Worm (Caenorhabditis elegans): Measurements from ENCODE around the gene ucp-4.
A peak's percentile ranks its signal among the peaks of the same experiment; 100 is the strongest.

The ucp-4 gene

ce11 chrV:9336462-9336861 lies 2.4 kb downstream of the ucp-4 start, which contains the start of gene coq-6:
TSS of gene coq-6 (plus strand) at chrV:9336762.
- TF ChIP-seq pha-2 (tag; optimal IDR thresholded peaks at IDR 0.05): no peak
- no peak for TF ChIP-seq unc-3 (GFP tag; conservative IDR thresholded peaks at IDR 0.05)
- no peak for TF ChIP-seq unc-3 (tag; optimal IDR thresholded peaks at IDR 0.05)
- TF ChIP-seq pat-9 (tag; optimal IDR thresholded peaks at IDR 0.05): no peak
- no peak for TF ChIP-seq nhr-11 (tag; optimal IDR thresholded peaks at IDR 0.05)
- TF ChIP-seq pag-3 (tag; optimal IDR thresholded peaks at IDR 0.05; ENCODE audit: borderline replicate concordance): no peak
- no peak for TF ChIP-seq sox-4 (tag; optimal IDR thresholded peaks at IDR 0.05)
- no peak for TF ChIP-seq ceh-30 (tag; optimal IDR thresholded peaks at IDR 0.05)
- no peak for TF ChIP-seq ceh-31 (tag; optimal IDR thresholded peaks at IDR 0.05)
- TF ChIP-seq dmd-4 (tag; optimal IDR thresholded peaks at IDR 0.05; ENCODE audit: borderline replicate concordance): no peak

DNA sequence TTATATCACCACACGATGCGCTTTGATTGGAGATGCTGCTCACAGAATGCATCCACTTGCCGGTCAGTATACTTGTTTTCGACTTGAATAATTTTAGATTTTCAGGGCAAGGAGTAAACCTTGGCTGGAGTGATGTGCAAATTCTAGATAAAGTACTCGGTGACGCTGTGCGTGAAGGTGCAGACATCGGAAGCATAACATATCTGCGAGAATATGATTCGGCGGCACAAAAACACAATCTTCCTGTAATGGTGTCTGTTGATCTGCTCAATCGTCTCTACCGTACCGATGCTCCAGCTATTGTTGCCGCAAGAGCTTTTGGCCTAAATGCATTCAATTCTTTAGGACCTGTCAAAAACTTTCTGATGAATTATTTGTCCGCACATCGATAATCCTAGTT lies 4.4 kb downstream of the ucp-4 start:
- TF ChIP-seq ceh-30 (tag; optimal IDR thresholded peaks at IDR 0.05) (no peak), ama-1 (optimal IDR thresholded peaks at IDR 0.05) (peak; percentile 83), nfya-1 (tag; optimal IDR thresholded peaks at IDR 0.05) (no peak), nhr-232 (tag; optimal IDR thresholded peaks at IDR 0.05) (no peak), Y22D7AL.16 (tag; optimal IDR thresholded peaks at IDR 0.05) (no peak)

ce11 chrV:9340318-9340717 lies 6.2 kb downstream of the ucp-4 start:
- no peak for TF ChIP-seq odd-2 (tag; optimal IDR thresholded peaks at IDR 0.05)
- 0 out of 2 replicates have a peak, but pooled peaks have one; percentile 28 for TF ChIP-seq unc-3 (GFP tag; conservative IDR thresholded peaks at IDR 0.05)
- no peak for TF ChIP-seq unc-3 (tag; optimal IDR thresholded peaks at IDR 0.05)
- TF ChIP-seq ama-1 (optimal IDR thresholded peaks at IDR 0.05): peak; percentile 32

DNA sequence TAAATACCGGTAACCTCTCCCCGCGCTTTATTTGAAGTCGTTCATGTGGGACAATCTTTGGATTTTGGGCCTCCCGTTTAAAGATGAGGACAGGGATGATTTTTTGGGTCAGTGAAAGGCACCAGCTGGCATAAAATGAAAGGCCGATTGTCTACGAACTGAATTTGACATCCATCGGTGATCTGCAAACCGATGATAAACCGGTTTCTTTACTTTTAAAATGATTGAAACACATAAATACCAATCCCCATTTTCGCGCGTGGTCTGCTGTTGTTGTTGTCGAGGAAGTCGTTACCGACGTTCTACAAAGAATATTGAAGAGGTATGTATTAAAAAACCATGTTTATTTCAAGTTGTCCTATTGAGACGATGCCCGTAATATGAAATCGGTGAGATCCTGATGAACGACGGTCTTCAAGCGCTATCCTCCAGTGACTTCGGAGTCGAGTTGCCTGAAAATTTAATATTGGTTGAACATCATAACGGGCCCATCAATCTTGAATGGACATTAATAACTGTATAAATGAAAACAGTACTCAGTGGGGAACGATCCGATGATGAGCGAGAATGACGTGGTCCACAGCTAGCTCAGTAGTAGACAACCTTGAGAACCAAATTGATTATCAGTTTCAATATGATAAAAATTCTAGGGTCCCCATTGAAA lies 9.0 kb downstream of the ucp-4 start:
- TF ChIP-seq elt-4 (tag; optimal IDR thresholded peaks at IDR 0.05) (no peak), pha-2 (tag; optimal IDR thresholded peaks at IDR 0.05) (no peak), ztf-16 (tag; optimal IDR thresholded peaks at IDR 0.05) (no peak), pag-3 (tag; optimal IDR thresholded peaks at IDR 0.05; ENCODE audit: borderline replicate concordance) (no peak), unc-86 (tag; optimal IDR thresholded peaks at IDR 0.05) (no peak), che-1 (tag; optimal IDR thresholded peaks at IDR 0.05) (no peak)

- TF ChIP-seq ceh-30 (tag; optimal IDR thresholded peaks at IDR 0.05) (no peak), ceh-19 (GFP tag; optimal IDR thresholded peaks at IDR 0.05) (peak; percentile 87), ceh-24 (tag; optimal IDR thresholded peaks at IDR 0.05) (peak; percentile 60), lim-6 (tag; optimal IDR thresholded peaks at IDR 0.05) (peak; percentile 46), ttx-3 (tag; optimal IDR thresholded peaks at IDR 0.05) (peak; percentile 75), madf-2 (tag; optimal IDR thresholded peaks at IDR 0.05) (peak; percentile 91), elt-4 (tag; optimal IDR thresholded peaks at IDR 0.05) (peak; percentile 77), unc-86 (tag; optimal IDR thresholded peaks at IDR 0.05) (peak; percentile 95), ref-2 (tag; optimal IDR thresholded peaks at IDR 0.05) (peak; percentile 100), pha-4 (tag; optimal IDR thresholded peaks at IDR 0.05) (no peak), tbx-7 (tag; optimal IDR thresholded peaks at IDR 0.05) (peak; percentile 57), pat-9 (tag; optimal IDR thresholded peaks at IDR 0.05) (peak; percentile 90), unc-55 (GFP tag; optimal IDR thresholded peaks at IDR 0.05) (peak; percentile 94), syd-9 (tag; optimal IDR thresholded peaks at IDR 0.05) (peak; percentile 95), pqm-1 (tag; optimal IDR thresholded peaks at IDR 0.05) (peak; percentile 98), gmeb-2 (tag; optimal IDR thresholded peaks at IDR 0.05) (peak; percentile 56), ceh-48 (tag; optimal IDR thresholded peaks at IDR 0.05) (peak; percentile 94), ets-4 (tag; optimal IDR thresholded peaks at IDR 0.05) (peak; percentile 93), che-1 (tag; optimal IDR thresholded peaks at IDR 0.05) (peak; percentile 71), mec-3 (tag; optimal IDR thresholded peaks at IDR 0.05; ENCODE audit: borderline replicate concordance) (no peak), ztf-16 (tag; optimal IDR thresholded peaks at IDR 0.05) (peak; percentile 93), C08G9.2 (tag; optimal IDR thresholded peaks at IDR 0.05) (peak; percentile 63), nfya-1 (tag; optimal IDR thresholded peaks at IDR 0.05) (peak; percentile 93), ceh-14 (tag; optimal IDR thresholded peaks at IDR 0.05) (peak; percentile 97), ceh-18 (tag; optimal IDR thresholded peaks at IDR 0.05) (peak; percentile 100), npax-4 (tag; optimal IDR thresholded peaks at IDR 0.05) (no peak), unc-3 (GFP tag; conservative IDR thresholded peaks at IDR 0.05) (no peak; the same call in 1 of the 2 replicates), unc-3 (tag; optimal IDR thresholded peaks at IDR 0.05) (peak; percentile 96), lin-11 (tag; optimal IDR thresholded peaks at IDR 0.05) (peak; percentile 57), hlh-8 (tag; optimal IDR thresholded peaks at IDR 0.05) (peak; percentile 93)
These were observed 9.8 kb downstream of the ucp-4 start, which contains the start of gene tos-1 for ce11 chrV:9343629-9344624. TSS of gene tos-1 (minus strand) at chrV:9344203.

All from whole organism, late embryonic.